Fruit fly (Drosophila melanogaster): Measurements from ENCODE around the gene Pglym78.

- TF ChIP-seq topi (GFP tag; optimal IDR thresholded peaks at IDR 0.05): no peak
- peak; percentile 80 for TF ChIP-seq Eip75B (GFP tag; optimal IDR thresholded peaks at IDR 0.05)
- peak in 1 of 2 experiments; percentile 27 for TF ChIP-seq ss (GFP tag; optimal IDR thresholded peaks at IDR 0.05)
- TF ChIP-seq Sox102F (GFP tag; optimal IDR thresholded peaks at IDR 0.05): no peak
- TF ChIP-seq eg (GFP tag; IDR thresholded peaks at IDR 0.05): no peak; the same call in 2 of the 3 replicates
- no peak for TF ChIP-seq salr (GFP tag; optimal IDR thresholded peaks at IDR 0.05)
- no peak for TF ChIP-seq CG4318 (GFP tag; optimal IDR thresholded peaks at IDR 0.05)
- TF ChIP-seq Eip78C (GFP tag): peak; percentile 36
Measured at dm6 chr3R:29148072-29148471, at the start of gene Pglym78, which contains the start of gene CG11882.
